Worm (Caenorhabditis elegans) whole organism, midembryonic: Measurements from ENCODE around the gene col-37.

Source experiments
- T22C8.4 ChIP-seq: fragments of 200-800 bp; sonication (Bioruptor generic); IDR thresholded peaks from 2 replicates; pipeline ENCODE4 v1.3.6; 2022; ENCODE audit warnings: missing genetic modification characterization, missing compliant biosample characterization
- cog-1 ChIP-seq: sonication (generic microtip); optimal IDR thresholded peaks from 2 replicates; lab custom pipeline; 2016; ENCODE audit warnings: missing genetic modification characterization, missing compliant biosample characterization
- flt-1 ChIP-seq: fragments of 200-800 bp; sonication (Bioruptor generic); IDR thresholded peaks from 2 replicates; pipeline ENCODE4 v1.3.6; 2022; ENCODE audit warnings: missing genetic modification characterization, missing compliant biosample characterization
- klf-2 ChIP-seq: fragments of 200-800 bp; sonication (Bioruptor generic); conservative IDR thresholded peaks from 2 replicates; pipeline ENCODE4 v1.3.6; 2022; ENCODE audit warnings: missing genetic modification reagents, missing genetic modification characterization, missing compliant biosample characterization
- med-1 ChIP-seq: sonication (generic microtip); optimal IDR thresholded peaks from 2 replicates; lab custom pipeline; 2017; ENCODE audit warnings: missing genetic modification characterization, mild to moderate bottlenecking, missing compliant biosample characterization, antibody characterized with exemption, missing genetic modification reagents; ENCODE audit not compliant: insufficient read depth
- ref-1 ChIP-seq: fragments of 200-800 bp; sonication (Bioruptor generic); conservative IDR thresholded peaks from 2 replicates; pipeline ENCODE4 v1.3.6; 2022; ENCODE audit warnings: missing genetic modification reagents, missing genetic modification characterization, missing compliant biosample characterization
- tab-1 ChIP-seq: fragments of 200-800 bp; sonication (Bioruptor generic); IDR thresholded peaks from 2 replicates; pipeline ENCODE4 v1.3.6; 2022; ENCODE audit warnings: missing genetic modification characterization, missing compliant biosample characterization
- ztf-23 ChIP-seq: fragments of 200-800 bp; sonication (Bioruptor generic); IDR thresholded peaks from 2 replicates; pipeline ENCODE4 v1.3.6; 2022; ENCODE audit warnings: missing genetic modification reagents, missing genetic modification characterization, missing compliant biosample characterization
- ztf-29 ChIP-seq: fragments of 200-800 bp; sonication (Bioruptor generic); IDR thresholded peaks from 2 replicates; pipeline ENCODE4 v1.3.6; 2022; ENCODE audit warnings: missing genetic modification reagents, missing genetic modification characterization, missing compliant biosample characterization

Gene col-37

DNA sequence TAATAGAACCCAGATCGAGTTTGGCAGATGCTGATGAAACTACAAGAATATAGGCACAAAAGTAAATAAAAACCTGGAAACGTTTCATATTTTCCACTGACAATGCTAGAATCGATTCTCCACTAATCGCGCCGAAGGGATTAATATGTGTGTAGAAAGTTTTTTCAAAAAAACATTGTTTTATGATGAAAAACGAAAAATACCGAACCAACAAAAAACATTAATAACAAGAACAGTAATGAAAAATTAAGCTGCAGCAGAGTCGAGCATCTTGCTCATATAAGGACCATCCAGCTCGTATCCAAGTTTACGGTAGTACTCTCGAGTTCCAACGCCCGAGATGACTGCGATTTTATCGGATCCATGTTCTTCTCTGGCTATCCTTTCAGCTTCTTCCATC is 11.8 kb upstream of the col-37 start, which contains the start of gene clec-224:
Gene clec-224, minus strand, starts transcription at position 101 of the 400 bp plus-strand sequence.
- no peak for TF ChIP-seq ztf-29 (GFP tag; lab: Robert Waterston, UW)

ce11 chrV:12170114-12170513 is 2.6 kb upstream of the col-37 start, which contains the start of gene ZK863.1:
ZK863.1 (minus strand) TSS chrV:12170214.
- no peak for TF ChIP-seq tab-1 (GFP tag; lab: Robert Waterston, UW)
- TF ChIP-seq ztf-23 (GFP tag; lab: Robert Waterston, UW): no peak
- TF ChIP-seq flt-1 (GFP tag; lab: Robert Waterston, UW): no peak
- no peak for TF ChIP-seq cog-1 (tag; lab: Kevin White, UChicago)
- no peak for TF ChIP-seq ref-1 (GFP tag; lab: Robert Waterston, UW)
- TF ChIP-seq T22C8.4 (GFP tag; lab: Robert Waterston, UW): no peak

DNA sequence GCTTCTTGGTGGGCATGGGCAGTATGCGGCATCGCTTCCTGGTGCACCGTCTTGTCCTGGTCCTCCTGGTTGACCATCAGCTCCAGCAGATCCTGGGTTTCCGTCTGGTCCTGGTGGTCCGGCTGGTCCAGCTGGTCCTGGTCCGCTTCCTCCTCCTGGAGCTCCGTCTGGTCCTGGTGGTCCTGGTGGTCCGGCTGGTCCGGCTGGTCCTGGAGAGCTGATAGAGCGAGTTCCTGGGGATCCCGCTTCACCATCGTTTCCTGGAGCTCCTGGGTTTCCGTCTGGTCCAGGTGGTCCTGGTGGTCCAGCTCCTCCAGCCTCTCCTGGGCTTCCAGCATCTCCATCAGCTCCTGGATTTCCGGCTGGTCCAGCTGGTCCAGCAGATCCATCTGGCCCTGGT is 522 bp downstream of the col-37 start:
- TF ChIP-seq ref-1 (GFP tag; lab: Robert Waterston, UW) (no peak), T22C8.4 (GFP tag; lab: Robert Waterston, UW) (no peak), flt-1 (GFP tag; lab: Robert Waterston, UW) (no peak), med-1 (GFP tag; lab: Kevin White, UChicago) (no peak), ztf-29 (GFP tag; lab: Robert Waterston, UW) (no peak), klf-2 (GFP tag; lab: Robert Waterston, UW) (no peak), tab-1 (GFP tag; lab: Robert Waterston, UW) (no peak), cog-1 (tag; lab: Kevin White, UChicago) (no peak), ztf-23 (GFP tag; lab: Robert Waterston, UW) (no peak)

ce11 chrV:12162906-12163305 is 4.6 kb downstream of the col-37 start, which contains the start of gene srj-4:
srj-4 (plus strand) TSS chrV:12163206.
- TF ChIP-seq ref-1 (GFP tag; lab: Robert Waterston, UW) (no peak), T22C8.4 (GFP tag; lab: Robert Waterston, UW) (no peak), ztf-23 (GFP tag; lab: Robert Waterston, UW) (no peak), med-1 (GFP tag; lab: Kevin White, UChicago) (no peak), ztf-29 (GFP tag; lab: Robert Waterston, UW) (no peak), klf-2 (GFP tag; lab: Robert Waterston, UW) (no peak), cog-1 (tag; lab: Kevin White, UChicago) (no peak), tab-1 (GFP tag; lab: Robert Waterston, UW) (no peak), flt-1 (GFP tag; lab: Robert Waterston, UW) (no peak)

ce11 chrV:12162220-12162619 is 5.3 kb downstream of the col-37 start, which contains the start of gene C27A7.5:
C27A7.5 (minus strand) TSS chrV:12162320.
- TF ChIP-seq med-1 (GFP tag; lab: Kevin White, UChicago) (no peak), cog-1 (tag; lab: Kevin White, UChicago) (no peak), ztf-23 (GFP tag; lab: Robert Waterston, UW) (no peak), tab-1 (GFP tag; lab: Robert Waterston, UW) (no peak), T22C8.4 (GFP tag; lab: Robert Waterston, UW) (no peak), ref-1 (GFP tag; lab: Robert Waterston, UW) (no peak), ztf-29 (GFP tag; lab: Robert Waterston, UW) (no peak), flt-1 (GFP tag; lab: Robert Waterston, UW) (no peak), klf-2 (GFP tag; lab: Robert Waterston, UW) (no peak)

DNA sequence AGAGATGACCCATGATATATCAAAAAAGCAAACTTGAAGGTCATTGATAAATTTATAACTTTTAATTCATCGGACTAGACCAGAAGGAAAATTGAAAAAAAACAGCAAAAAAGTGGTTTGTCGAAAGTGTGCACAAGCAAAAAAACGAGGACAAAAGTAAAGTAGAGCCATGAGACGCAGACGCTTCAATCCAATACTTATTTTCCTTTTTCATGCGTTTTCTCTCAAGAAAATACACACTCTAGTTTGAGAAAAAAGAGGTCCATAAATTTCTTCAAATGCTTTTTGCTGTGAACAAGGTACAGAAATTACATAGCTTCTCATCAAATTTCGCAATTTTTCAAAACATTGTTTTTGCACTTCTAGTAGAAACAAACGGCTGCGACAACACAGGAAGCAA is 6.4 kb downstream of the col-37 start:
- TF ChIP-seq klf-2 (GFP tag; lab: Robert Waterston, UW) (no peak), ztf-29 (GFP tag; lab: Robert Waterston, UW) (no peak), med-1 (GFP tag; lab: Kevin White, UChicago) (no peak), cog-1 (tag; lab: Kevin White, UChicago) (no peak), flt-1 (GFP tag; lab: Robert Waterston, UW) (no peak), ztf-23 (GFP tag; lab: Robert Waterston, UW) (no peak), T22C8.4 (GFP tag; lab: Robert Waterston, UW) (no peak), tab-1 (GFP tag; lab: Robert Waterston, UW) (no peak), ref-1 (GFP tag; lab: Robert Waterston, UW) (no peak)

DNA sequence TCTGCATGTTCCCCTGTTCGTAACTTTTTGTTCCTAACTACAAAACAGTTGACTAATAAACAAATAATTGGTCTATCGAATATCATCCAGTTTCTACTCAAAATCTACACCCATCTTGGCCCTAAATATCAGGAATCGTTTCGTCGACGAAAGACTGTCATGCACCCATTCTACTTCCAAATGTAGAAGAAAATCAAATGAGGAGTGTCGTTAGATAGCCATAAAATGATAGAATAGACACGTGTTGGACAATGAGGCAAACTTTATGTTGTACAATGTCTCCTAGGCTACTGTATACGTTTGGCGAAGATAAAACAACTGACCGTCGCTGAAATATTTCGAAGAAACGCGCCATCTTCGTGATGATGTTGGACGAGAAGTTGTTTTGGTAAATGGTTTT is 7.6 kb downstream of the col-37 start:
- no peak for TF ChIP-seq med-1 (GFP tag; lab: Kevin White, UChicago)
- TF ChIP-seq ztf-23 (GFP tag; lab: Robert Waterston, UW): no peak
- no peak for TF ChIP-seq ref-1 (GFP tag; lab: Robert Waterston, UW)
- no peak for TF ChIP-seq klf-2 (GFP tag; lab: Robert Waterston, UW)
- no peak for TF ChIP-seq tab-1 (GFP tag; lab: Robert Waterston, UW)
- TF ChIP-seq flt-1 (GFP tag; lab: Robert Waterston, UW): no peak
- no peak for TF ChIP-seq ztf-29 (GFP tag; lab: Robert Waterston, UW)
- TF ChIP-seq T22C8.4 (GFP tag; lab: Robert Waterston, UW): no peak
- TF ChIP-seq cog-1 (tag; lab: Kevin White, UChicago): no peak

DNA sequence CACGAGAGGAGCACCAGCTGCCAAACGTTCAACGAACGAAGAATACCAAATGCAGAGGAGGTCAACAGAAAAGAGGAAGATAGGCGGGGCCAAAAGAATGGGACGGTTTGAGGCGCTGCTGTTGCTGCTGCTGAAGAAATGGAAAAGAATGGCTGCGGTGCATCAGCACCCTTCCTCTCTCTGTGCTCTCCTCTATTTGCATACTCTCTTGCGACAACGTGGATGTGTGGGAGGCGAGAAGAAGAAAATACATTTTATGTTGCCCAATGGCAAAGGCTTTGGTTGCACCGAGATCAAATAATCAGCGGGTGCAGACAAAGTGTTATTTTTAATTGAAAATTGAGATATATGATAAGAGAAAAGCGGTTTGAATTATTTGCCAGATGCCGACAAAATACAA is 9.2 kb downstream of the col-37 start:
- TF ChIP-seq flt-1 (GFP tag; lab: Robert Waterston, UW): no peak
- TF ChIP-seq klf-2 (GFP tag; lab: Robert Waterston, UW): no peak
- no peak for TF ChIP-seq med-1 (GFP tag; lab: Kevin White, UChicago)
- TF ChIP-seq T22C8.4 (GFP tag; lab: Robert Waterston, UW): no peak
- no peak for TF ChIP-seq ref-1 (GFP tag; lab: Robert Waterston, UW)
- TF ChIP-seq ztf-29 (GFP tag; lab: Robert Waterston, UW): no peak
- no peak for TF ChIP-seq ztf-23 (GFP tag; lab: Robert Waterston, UW)
- no peak for TF ChIP-seq cog-1 (tag; lab: Kevin White, UChicago)
- TF ChIP-seq tab-1 (GFP tag; lab: Robert Waterston, UW): no peak

ce11 chrV:12154554-12154953 is 13.0 kb downstream of the col-37 start, which contains the start of gene C27A7.9:
C27A7.9 (minus strand) TSS chrV:12154654.
- TF ChIP-seq ztf-23 (GFP tag; lab: Robert Waterston, UW) (no peak), cog-1 (tag; lab: Kevin White, UChicago) (no peak), klf-2 (GFP tag; lab: Robert Waterston, UW) (no peak), med-1 (GFP tag; lab: Kevin White, UChicago) (no peak)
